Worm (Caenorhabditis elegans) whole organism, L4/young adult: ENCODE results near the gene pak-1.

Experiments used
- W03F9.2 ChIP-seq: fragments of 150-350 bp; optimal IDR thresholded peaks from 2 replicates; lab custom pipeline; 2014; ENCODE audit warnings: missing biosample characterization, missing genetic modification characterization
- dao-5 ChIP-seq: sonication (generic microtip); optimal IDR thresholded peaks from 2 replicates; lab custom pipeline; 2016; ENCODE audit warnings: missing genotype, missing genetic modification characterization, moderate library complexity, missing compliant biosample characterization
- him-1 ChIP-seq: sonication (generic microtip); optimal IDR thresholded peaks from 2 replicates; lab custom pipeline; 2016; ENCODE audit warnings: missing genotype, missing genetic modification reagents, missing genetic modification characterization, missing compliant biosample characterization

DNA sequence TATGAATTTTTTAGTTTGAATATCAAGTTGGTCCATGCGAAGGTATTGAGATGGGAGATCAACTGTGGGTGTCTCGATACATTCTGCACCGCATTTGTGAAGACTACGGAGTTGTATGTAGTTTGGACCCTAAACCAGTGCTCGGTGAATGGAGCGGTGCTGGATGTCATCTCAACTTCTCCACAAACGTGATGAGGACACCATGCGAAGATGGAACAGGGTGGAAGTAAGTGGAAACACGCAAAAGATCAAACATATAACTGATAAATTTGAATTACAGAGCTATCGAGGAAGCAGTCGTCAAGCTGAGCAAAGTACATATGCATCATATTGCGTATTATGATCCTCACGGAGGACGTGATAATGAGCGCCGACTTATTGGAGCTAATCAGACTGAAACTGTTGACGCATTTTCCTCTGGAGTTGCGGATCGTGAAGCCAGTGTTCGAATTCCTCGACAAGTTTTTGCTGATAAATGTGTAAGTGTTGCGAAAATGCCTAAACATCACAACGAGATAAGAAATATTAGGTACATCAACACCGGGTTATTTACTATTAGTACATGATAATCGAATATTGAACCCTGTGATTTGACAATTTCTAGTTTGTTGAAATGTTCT is 10.9 kb upstream of the pak-1 start:
- no peak for TF ChIP-seq W03F9.2
- no peak for TF ChIP-seq dao-5 (tag; lab: Kevin White, UChicago)
- TF ChIP-seq him-1 (tag; lab: Kevin White, UChicago), result no peak
